Fruit fly (Drosophila melanogaster): ENCODE data around the gene CG14441.
A peak's percentile ranks its signal among the peaks of the same experiment; 100 is the strongest.

The CG14441 gene

dm6 chrX:6741184-6741586 lies 41.9 kb downstream of the CG14441 start (continued):
- TF ChIP-seq CG2889 (GFP tag; IDR thresholded peaks at IDR 0.05): 0 out of 3 replicates have a peak, but pooled peaks have one; percentile 33
- TF ChIP-seq Scr (GFP tag; IDR thresholded peaks at IDR 0.05; ENCODE audit: partially characterized antibody): peak; percentile 63
- TF ChIP-seq klu (GFP tag; IDR thresholded peaks at IDR 0.05): 0 out of 2 replicates have a peak, but pooled peaks have one; percentile 27
- peak; percentile 57 for TF ChIP-seq ems (GFP tag; optimal IDR thresholded peaks at IDR 0.05)
- TF ChIP-seq zfh1 (GFP tag; IDR thresholded peaks at IDR 0.05): peak; percentile 47; the same call in 2 of the 3 replicates
- TF ChIP-seq CG2120 (GFP tag; optimal IDR thresholded peaks at IDR 0.05): peak; percentile 57
- no peak for TF ChIP-seq Jarid2 (GFP tag; optimal IDR thresholded peaks at IDR 0.05)
- TF ChIP-seq sug (tag; optimal IDR thresholded peaks at IDR 0.05): peak; percentile 40
- peak; percentile 53 for TF ChIP-seq vfl (GFP tag; optimal IDR thresholded peaks at IDR 0.05)
- TF ChIP-seq Stat92E (GFP tag; optimal IDR thresholded peaks at IDR 0.05): no peak
- no peak for TF ChIP-seq pan (optimal IDR thresholded peaks at IDR 0.05)
- peak in 1 of 2 experiments; percentile 63 for TF ChIP-seq pan (GFP tag; optimal IDR thresholded peaks at IDR 0.05 in 1 of 2, IDR thresholded peaks at IDR 0.05 in 1 of 2)
- peak; percentile 84 for TF ChIP-seq Lhr (GFP tag; optimal IDR thresholded peaks at IDR 0.05)
- TF ChIP-seq nerfin-2 (GFP tag; IDR thresholded peaks at IDR 0.05; ENCODE audit: partially characterized antibody): peak; percentile 63; the same call in 1 of the 2 replicates
- peak; percentile 41 for TF ChIP-seq NC2β (GFP tag; optimal IDR thresholded peaks at IDR 0.05)
- TF ChIP-seq Dad (GFP tag; optimal IDR thresholded peaks at IDR 0.05): peak; percentile 68
- peak; percentile 44; the same call in 1 of the 3 replicates for TF ChIP-seq Optix (GFP tag; IDR thresholded peaks at IDR 0.05)
- no peak for TF ChIP-seq CG8281 (tag; optimal IDR thresholded peaks at IDR 0.05)
- peak; percentile 95 for TF ChIP-seq Med (GFP tag)
- no peak for TF ChIP-seq Dip2 (GFP tag; IDR thresholded peaks at IDR 0.05)
- TF ChIP-seq Ets97D (GFP tag; optimal IDR thresholded peaks at IDR 0.05): peak; percentile 87
- no peak for TF ChIP-seq CG3995 (GFP tag; optimal IDR thresholded peaks at IDR 0.05)
- peak; percentile 52 for TF ChIP-seq CG9797 (GFP tag; optimal IDR thresholded peaks at IDR 0.05)
- peak; percentile 12 for TF ChIP-seq CG9817 (tag; optimal IDR thresholded peaks at IDR 0.05)
- peak; percentile 53; the same call in 2 of the 3 replicates for TF ChIP-seq CG11695 (GFP tag; IDR thresholded peaks at IDR 0.05)
- no peak for TF ChIP-seq CG1529 (GFP tag; optimal IDR thresholded peaks at IDR 0.05)
- no peak for TF ChIP-seq NK7.1 (GFP tag; optimal IDR thresholded peaks at IDR 0.05)
- TF ChIP-seq Antp (GFP tag; optimal IDR thresholded peaks at IDR 0.05): peak; percentile 33
- TF ChIP-seq Atf6 (GFP tag; IDR thresholded peaks at IDR 0.05): 0 out of 2 replicates have a peak, but pooled peaks have one; percentile 58
- TF ChIP-seq CG31388 (GFP tag; optimal IDR thresholded peaks at IDR 0.05): no peak
- TF ChIP-seq GATAe (GFP tag; conservative IDR thresholded peaks at IDR 0.05): no peak; the same call in 1 of the 2 replicates
- peak; percentile 45 to 65 for TF ChIP-seq dpn (GFP tag; optimal IDR thresholded peaks at IDR 0.05)
- TF ChIP-seq Bteb2 (GFP tag; optimal IDR thresholded peaks at IDR 0.05): peak; percentile 12
- TF ChIP-seq row (GFP tag; IDR thresholded peaks at IDR 0.05): peak; percentile 73
- no peak for TF ChIP-seq ac (GFP tag; optimal IDR thresholded peaks at IDR 0.05)
- TF ChIP-seq CG15073 (GFP tag; optimal IDR thresholded peaks at IDR 0.05): no peak
- TF ChIP-seq H2.0 (GFP tag; IDR thresholded peaks at IDR 0.05): peak; percentile 50
- TF ChIP-seq CG8089 (GFP tag; optimal IDR thresholded peaks at IDR 0.05): no peak
- no peak for TF ChIP-seq ro (GFP tag; IDR thresholded peaks at IDR 0.05)
- TF ChIP-seq bcd (GFP tag; optimal IDR thresholded peaks at IDR 0.05): peak; percentile 40
- no peak for TF ChIP-seq nerfin-1 (tag; optimal IDR thresholded peaks at IDR 0.05)
- TF ChIP-seq abd-A (tag; optimal IDR thresholded peaks at IDR 0.05): no peak
- peak; percentile 86 for TF ChIP-seq CG2116 (GFP tag; optimal IDR thresholded peaks at IDR 0.05)
- TF ChIP-seq CG12299 (tag; optimal IDR thresholded peaks at IDR 0.05): no peak
- TF ChIP-seq CG6175 (GFP tag; IDR thresholded peaks at IDR 0.05): no peak
- peak; percentile 68 for TF ChIP-seq CG10267 (tag; optimal IDR thresholded peaks at IDR 0.05)
- peak; percentile 43 for TF ChIP-seq Hsf (GFP tag; optimal IDR thresholded peaks at IDR 0.05)
- TF ChIP-seq CG10209 (GFP tag; optimal IDR thresholded peaks at IDR 0.05): no peak
- TF ChIP-seq CG12769 (tag; optimal IDR thresholded peaks at IDR 0.05): peak; percentile 62
- TF ChIP-seq CG15479 (GFP tag; optimal IDR thresholded peaks at IDR 0.05): no peak
- peak; percentile 52; the same call in 1 of the 2 replicates for TF ChIP-seq NFAT (GFP tag; IDR thresholded peaks at IDR 0.05)

Data from whole organism, embryonic.